Worm (Caenorhabditis elegans): Measurements from ENCODE around the gene F45H10.5.

F45H10.5 gene

DNA sequence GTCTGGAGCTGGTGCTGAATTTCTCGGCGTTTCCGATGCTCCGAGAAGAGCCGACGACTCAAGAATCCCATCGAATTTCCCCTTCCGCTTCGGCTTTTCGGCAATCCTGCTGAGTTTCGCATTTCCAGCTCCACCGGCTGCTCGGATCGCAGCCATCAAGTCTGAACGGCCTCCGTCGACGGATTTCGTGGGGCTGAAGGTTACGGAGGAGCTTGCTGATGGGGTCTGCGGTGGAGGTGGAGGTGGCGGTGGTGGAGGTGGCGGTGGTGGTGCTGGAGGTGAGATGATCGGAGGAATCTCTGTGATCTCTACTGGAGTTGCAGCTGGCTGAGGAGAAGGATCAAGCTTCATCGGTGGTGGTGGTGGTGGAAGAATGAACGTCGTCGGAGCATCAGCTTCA is 41.3 kb downstream of the F45H10.5 start:
- TF ChIP-seq lin-13 (GFP tag; optimal IDR thresholded peaks at IDR 0.05) (no peak), elt-3 (tag; optimal IDR thresholded peaks at IDR 0.05) (no peak), lin-11 (tag; optimal IDR thresholded peaks at IDR 0.05) (no peak), ZK546.5 (tag; optimal IDR thresholded peaks at IDR 0.05) (no peak), nhr-21 (tag; optimal IDR thresholded peaks at IDR 0.05) (no peak), ztf-1 (GFP tag; conservative IDR thresholded peaks at IDR 0.05) (no peak), mab-5 (tag; optimal IDR thresholded peaks at IDR 0.05) (no peak), nhr-11 (tag; optimal IDR thresholded peaks at IDR 0.05) (no peak), alr-1 (tag; optimal IDR thresholded peaks at IDR 0.05) (no peak), egl-27 (tag; optimal IDR thresholded peaks at IDR 0.05) (no peak), nhr-10 (tag; optimal IDR thresholded peaks at IDR 0.05) (no peak), nhr-25 (tag; optimal IDR thresholded peaks at IDR 0.05) (no peak), gmeb-1 (tag; optimal IDR thresholded peaks at IDR 0.05) (no peak), ztf-4 (tag; optimal IDR thresholded peaks at IDR 0.05) (no peak), aly-2 (tag; optimal IDR thresholded peaks at IDR 0.05) (no peak), ztf-11 (tag; optimal IDR thresholded peaks at IDR 0.05) (no peak), sma-3 (GFP tag; optimal IDR thresholded peaks at IDR 0.05) (no peak), nhr-129 (tag; optimal IDR thresholded peaks at IDR 0.05) (no peak), lin-39 (tag; optimal IDR thresholded peaks at IDR 0.05) (no peak)

DNA sequence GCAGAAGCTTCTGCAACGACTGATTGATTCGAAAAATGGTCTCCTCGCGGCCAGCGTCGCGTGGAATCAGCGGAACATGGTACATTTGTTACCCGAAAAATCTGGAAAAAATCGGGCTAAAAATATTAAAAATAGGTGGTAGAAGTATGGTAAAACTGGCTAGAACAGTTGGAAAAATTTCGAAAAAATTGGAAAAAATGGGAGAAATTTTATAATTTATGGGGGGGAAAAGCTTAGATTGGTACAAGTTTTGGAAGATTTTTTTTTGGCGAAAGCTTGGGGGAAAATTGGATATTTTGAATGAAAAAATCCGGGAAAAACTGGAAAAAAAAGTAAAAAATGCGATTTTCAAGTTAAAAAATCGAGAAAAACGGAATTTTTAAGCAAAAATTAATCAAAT is 45.9 kb downstream of the F45H10.5 start, which contains the start of gene ddl-2:
Gene ddl-2, minus strand, starts transcription at position 101 of the 400 bp plus-strand sequence.
- TF ChIP-seq nhr-129 (tag; optimal IDR thresholded peaks at IDR 0.05) (no peak), alr-1 (tag; optimal IDR thresholded peaks at IDR 0.05) (no peak), Y55F3AM.14 (GFP tag; optimal IDR thresholded peaks at IDR 0.05) (no peak), blmp-1 (tag; optimal IDR thresholded peaks at IDR 0.05; ENCODE audit: insufficient read depth) (no peak), lin-11 (tag; optimal IDR thresholded peaks at IDR 0.05) (no peak), F13H6.1 (tag; optimal IDR thresholded peaks at IDR 0.05) (no peak), ceh-16 (tag; optimal IDR thresholded peaks at IDR 0.05) (no peak), elt-3 (tag; optimal IDR thresholded peaks at IDR 0.05) (no peak), elt-1 (tag; optimal IDR thresholded peaks at IDR 0.05) (no peak), unc-62 (GFP tag; optimal IDR thresholded peaks at IDR 0.05) (no peak), peb-1 (tag; optimal IDR thresholded peaks at IDR 0.05) (no peak), gmeb-1 (tag; optimal IDR thresholded peaks at IDR 0.05) (no peak), sma-3 (GFP tag; optimal IDR thresholded peaks at IDR 0.05) (no peak), snpc-4 (tag; optimal IDR thresholded peaks at IDR 0.05) (no peak), unc-39 (tag; optimal IDR thresholded peaks at IDR 0.05) (no peak), nhr-10 (tag; optimal IDR thresholded peaks at IDR 0.05) (no peak)

All from whole organism, L2 larva.